Fruit fly (Drosophila melanogaster) whole organism, embryonic: ENCODE results near the gene CG31019.

Experiments used
- BEAF-32 ChIP-seq: fragments of 200-800 bp; sonication (Bioruptor generic); optimal IDR thresholded peaks from 3 replicates; lab custom pipeline; 2017; ENCODE audit warnings: missing biosample characterization, missing genetic modification characterization, mild to moderate bottlenecking, moderate library complexity, missing genetic modification reagents
- CG11456 ChIP-seq: fragments of 200-800 bp; sonication (Bioruptor generic); IDR thresholded peaks from 3 replicates; pipeline ENCODE4 v1.3.6; 2022; ENCODE audit warnings: missing biosample characterization, missing genetic modification characterization
- CG11504 ChIP-seq: fragments of 200-800 bp; sonication (Bioruptor generic); optimal IDR thresholded peaks from 3 replicates; lab custom pipeline; 2019; ENCODE audit warnings: missing biosample characterization, mild to moderate bottlenecking, missing genetic modification characterization, moderate library complexity
- CG11695 ChIP-seq: fragments of 200-800 bp; sonication (Bioruptor generic); IDR thresholded peaks from 3 replicates; pipeline ENCODE4 v1.3.6; 2022; ENCODE audit warnings: missing biosample characterization, missing genetic modification characterization
- CG12236 ChIP-seq: fragments of 200-800 bp; sonication (Bioruptor generic); optimal IDR thresholded peaks from 2 replicates; lab custom pipeline; 2016; ENCODE audit warnings: missing biosample characterization, missing genetic modification characterization
- CG15269 ChIP-seq: fragments of 200-800 bp; sonication (Bioruptor generic); optimal IDR thresholded peaks from 2 replicates; lab custom pipeline; 2018; ENCODE audit warnings: missing biosample characterization, mild to moderate bottlenecking, missing genetic modification characterization, moderate library complexity
- CG1792 ChIP-seq: fragments of 200-800 bp; sonication (Bioruptor generic); optimal IDR thresholded peaks from 2 replicates; lab custom pipeline; 2016; ENCODE audit warnings: missing biosample characterization, missing genetic modification characterization
- CG18262 ChIP-seq: fragments of 200-800 bp; optimal IDR thresholded peaks from 3 replicates; lab custom pipeline; 2019; ENCODE audit warnings: missing biosample characterization, mild to moderate bottlenecking, missing genetic modification characterization, moderate library complexity
- CG18619 ChIP-seq: fragments of 200-800 bp; sonication (Bioruptor generic); optimal IDR thresholded peaks from 3 replicates; lab custom pipeline; 2017; ENCODE audit warnings: missing biosample characterization, mild to moderate bottlenecking, missing genetic modification characterization
- CG2120 ChIP-seq: fragments of 200-800 bp; sonication (Bioruptor generic); optimal IDR thresholded peaks from 3 replicates; lab custom pipeline; 2016; ENCODE audit warnings: missing biosample characterization, missing genetic modification characterization
- CG2678 ChIP-seq: fragments of 200-800 bp; sonication (Bioruptor generic); optimal IDR thresholded peaks from 3 replicates; lab custom pipeline; 2019; ENCODE audit warnings: missing biosample characterization, mild to moderate bottlenecking, missing genetic modification characterization, moderate library complexity
- CG31441 ChIP-seq: fragments of 200-800 bp; sonication (Bioruptor generic); IDR thresholded peaks from 2 replicates; pipeline ENCODE4 v1.3.6; 2022; ENCODE audit warnings: missing biosample characterization, missing genetic modification characterization
- CG32532 ChIP-seq: fragments of 200-800 bp; sonication (Bioruptor generic); IDR thresholded peaks from 2 replicates; pipeline ENCODE4 v1.3.6; 2022; ENCODE audit warnings: missing biosample characterization, missing genetic modification characterization
- CG3281 ChIP-seq: fragments of 200-800 bp; sonication (Bioruptor generic); optimal IDR thresholded peaks from 3 replicates; lab custom pipeline; 2017; ENCODE audit warnings: missing biosample characterization, mild to moderate bottlenecking, missing genetic modification characterization
- CG34376 ChIP-seq: fragments of 200-800 bp; sonication (Bioruptor generic); optimal IDR thresholded peaks from 2 replicates; lab custom pipeline; 2018; ENCODE audit warnings: missing biosample characterization, mild to moderate bottlenecking, missing genetic modification characterization
- CG6854 ChIP-seq: fragments of 200-800 bp; sonication (Bioruptor generic); optimal IDR thresholded peaks from 3 replicates; lab custom pipeline; 2017; ENCODE audit warnings: missing biosample characterization, mild to moderate bottlenecking, missing genetic modification characterization
- CG9437 ChIP-seq: fragments of 200-800 bp; sonication (Bioruptor generic); optimal IDR thresholded peaks from 2 replicates; lab custom pipeline; 2018; ENCODE audit warnings: missing biosample characterization, mild to moderate bottlenecking, missing genetic modification characterization
- CG9876 ChIP-seq: fragments of 200-800 bp; sonication (Bioruptor generic); optimal IDR thresholded peaks from 2 replicates; lab custom pipeline; 2016; ENCODE audit warnings: missing biosample characterization, missing genetic modification characterization
- Chrac-16 ChIP-seq: fragments of 200-800 bp; sonication (Bioruptor generic); optimal IDR thresholded peaks from 3 replicates; lab custom pipeline; 2016; ENCODE audit warnings: missing biosample characterization, missing genetic modification characterization
- D19B ChIP-seq: fragments of 200-800 bp; sonication (Bioruptor generic); optimal IDR thresholded peaks from 2 replicates; lab custom pipeline; 2017; ENCODE audit warnings: missing biosample characterization, mild to moderate bottlenecking, missing genetic modification characterization
- Dll ChIP-seq: fragments of 200-800 bp; sonication (Bioruptor generic); IDR thresholded peaks from 4 replicates; pipeline ENCODE4 v1.3.6; 2022; ENCODE audit warnings: missing biosample characterization, missing genetic modification characterization; ENCODE audit not compliant: partially characterized antibody
- Drgx ChIP-seq: fragments of 200-800 bp; sonication (Bioruptor generic); IDR thresholded peaks from 2 replicates; pipeline ENCODE4 v1.3.6; 2022; ENCODE audit warnings: missing biosample characterization, missing genetic modification characterization
- Eip74EF ChIP-seq, 2 experiments: fragments of 200-800 bp in 1 of 2; fragments of >200 bp in 1 of 2; sonication (Bioruptor generic) in 1 of 2; optimal IDR thresholded peaks; 2 replicates each; lab custom pipeline; 2017 to 2019; ENCODE audit warnings: missing biosample characterization in 2 of 2, missing genetic modification characterization in 2 of 2, mild to moderate bottlenecking in 1 of 2, moderate library complexity in 1 of 2
- HLH3B ChIP-seq: fragments of 200-800 bp; sonication (Bioruptor generic); IDR thresholded peaks from 2 replicates; pipeline ENCODE4 v1.3.6; 2022; ENCODE audit warnings: missing biosample characterization, missing genetic modification characterization
- HLH54F ChIP-seq: fragments of 200-800 bp; sonication (Bioruptor generic); optimal IDR thresholded peaks from 3 replicates; lab custom pipeline; 2016; ENCODE audit warnings: missing biosample characterization, missing genetic modification characterization
- Meics ChIP-seq: fragments of 200-800 bp; sonication (Bioruptor generic); optimal IDR thresholded peaks from 2 replicates; lab custom pipeline; 2017; ENCODE audit warnings: missing biosample characterization, mild to moderate bottlenecking, missing genetic modification characterization
- Rfx ChIP-seq: fragments of 200-800 bp; sonication (Bioruptor generic); IDR thresholded peaks from 2 replicates; pipeline ENCODE4 v1.3.6; 2022; ENCODE audit warnings: missing biosample characterization, missing genetic modification characterization
- Sox102F ChIP-seq: fragments of 200-800 bp; sonication (Bioruptor generic); optimal IDR thresholded peaks from 2 replicates; lab custom pipeline; 2018; ENCODE audit warnings: missing biosample characterization, mild to moderate bottlenecking, missing genetic modification characterization, moderate library complexity
- al ChIP-seq: fragments of 200-800 bp; sonication (Bioruptor generic); IDR thresholded peaks from 2 replicates; pipeline ENCODE4 v1.3.6; 2022; ENCODE audit warnings: missing biosample characterization, missing genetic modification characterization
- cad ChIP-seq: fragments of >200 bp; optimal IDR thresholded peaks from 2 replicates; lab custom pipeline; 2017; ENCODE audit warnings: missing biosample characterization, missing genetic modification characterization
- crc ChIP-seq: fragments of 200-800 bp; sonication (Bioruptor generic); optimal IDR thresholded peaks from 2 replicates; lab custom pipeline; 2016; ENCODE audit warnings: missing biosample characterization, missing genetic modification characterization
- gem ChIP-seq: fragments of 200-800 bp; sonication (Bioruptor generic); optimal IDR thresholded peaks from 2 replicates; lab custom pipeline; 2019; ENCODE audit warnings: missing biosample characterization, mild to moderate bottlenecking, missing genetic modification characterization, moderate library complexity
- grau ChIP-seq: fragments of 200-800 bp; optimal IDR thresholded peaks from 3 replicates; lab custom pipeline; 2019; ENCODE audit warnings: missing biosample characterization, mild to moderate bottlenecking, missing genetic modification characterization, moderate library complexity
- gt ChIP-seq: fragments of 200-800 bp; sonication (Bioruptor generic); IDR thresholded peaks from 2 replicates; pipeline ENCODE4 v1.3.6; 2022; ENCODE audit warnings: missing biosample characterization, missing genetic modification characterization
- jigr1 ChIP-seq: fragments of 200-800 bp; sonication (Bioruptor generic); IDR thresholded peaks from 3 replicates; pipeline ENCODE4 v1.3.6; 2022; ENCODE audit warnings: missing biosample characterization, missing genetic modification characterization
- lab ChIP-seq: fragments of 200-800 bp; sonication (Bioruptor generic); optimal IDR thresholded peaks from 3 replicates; lab custom pipeline; 2017; ENCODE audit warnings: missing biosample characterization, missing genetic modification characterization, mild to moderate bottlenecking, moderate library complexity, missing genetic modification reagents
- lilli ChIP-seq: fragments of 200-800 bp; sonication (Bioruptor generic); optimal IDR thresholded peaks from 3 replicates; lab custom pipeline; 2016; ENCODE audit warnings: missing biosample characterization, missing genetic modification characterization
- mld ChIP-seq: fragments of 200-800 bp; sonication (Bioruptor generic); IDR thresholded peaks from 3 replicates; pipeline ENCODE4 v1.3.6; 2022; ENCODE audit warnings: missing biosample characterization, missing genetic modification characterization; ENCODE audit not compliant: partially characterized antibody
- pan ChIP-seq, 4 experiments: fragments of >200 bp in 3 of 4; fragments of 200-800 bp in 1 of 4; sonication (Bioruptor generic) in 1 of 4; optimal IDR thresholded peaks in 3 of 4; IDR thresholded peaks in 1 of 4; 2 replicates each; pipeline versions ENCODE4 v1.3.6 to Lab custom; 2017 to 2022; ENCODE audit warnings: missing biosample characterization in 2 of 4, missing genetic modification characterization in 2 of 4, mixed read lengths in 1 of 4
- row ChIP-seq: fragments of 200-800 bp; sonication (Bioruptor generic); IDR thresholded peaks from 3 replicates; pipeline ENCODE4 v1.3.6; 2022; ENCODE audit warnings: missing biosample characterization, missing genetic modification characterization
- sd ChIP-seq: fragments of 200-800 bp; sonication (Bioruptor generic); optimal IDR thresholded peaks from 3 replicates; lab custom pipeline; 2018; ENCODE audit warnings: missing biosample characterization, mild to moderate bottlenecking, missing genetic modification characterization, moderate library complexity
- seq ChIP-seq: fragments of 200-800 bp; sonication (Bioruptor generic); IDR thresholded peaks from 2 replicates; pipeline ENCODE4 v1.3.6; 2022; ENCODE audit warnings: missing biosample characterization, missing genetic modification characterization
- shn ChIP-seq: fragments of 200-800 bp; sonication (Bioruptor generic); optimal IDR thresholded peaks from 3 replicates; lab custom pipeline; 2016; ENCODE audit warnings: missing biosample characterization, missing genetic modification characterization
- so ChIP-seq: fragments of 200-800 bp; sonication (Bioruptor generic); IDR thresholded peaks from 3 replicates; pipeline ENCODE4 v1.3.6; 2022; ENCODE audit warnings: missing biosample characterization, missing genetic modification characterization
- twi ChIP-seq: fragments of 200-800 bp; optimal IDR thresholded peaks from 2 replicates; lab custom pipeline; 2019; ENCODE audit warnings: missing biosample characterization, mild to moderate bottlenecking, missing genetic modification characterization, moderate library complexity

Gene CG31019

dm6 chr3R:30563260-30564080, 33.3 kb upstream of the CG31019 start (continued):
- TF ChIP-seq CG12236 (GFP tag; lab: Kevin White, UChicago) (no peak), HLH54F (GFP tag; lab: Kevin White, UChicago) (no peak), CG31441 (GFP tag; lab: Robert Waterston, UW) (no peak), sd (tag; lab: Kevin White, UChicago) (no peak), CG9876 (no peak), Eip74EF (GFP tag; optimal IDR thresholded peaks at IDR 0.05; lab: Kevin White, UChicago) (peak in 1 of 2 experiments; percentile 31), CG18262 (tag; lab: Kevin White, UChicago) (no peak), CG34376 (peak; percentile 35), CG1792 (no peak)

dm6 chr3R:30564479-30564878, 32.3 kb upstream of the CG31019 start:
- no peak for TF ChIP-seq Chrac-16
- TF ChIP-seq CG11504 (tag; lab: Kevin White, UChicago), result peak; percentile 7
- TF ChIP-seq crc (GFP tag; lab: Kevin White, UChicago), result no peak
- TF ChIP-seq BEAF-32 (GFP tag; lab: Kevin White, UChicago), result no peak
- TF ChIP-seq lilli (GFP tag; lab: Kevin White, UChicago), result peak; percentile 17
- TF ChIP-seq mld, result no peak
- no peak for TF ChIP-seq Dll
- no peak for TF ChIP-seq CG9437
- peak; percentile 29; the same call in 1 of the 2 replicates for TF ChIP-seq Drgx (GFP tag; lab: Robert Waterston, UW)
- TF ChIP-seq Meics (GFP tag; lab: Kevin White, UChicago), result peak; percentile 35
- no peak for TF ChIP-seq so (GFP tag; lab: Robert Waterston, UW)
- TF ChIP-seq lab (GFP tag; lab: Kevin White, UChicago), result peak; percentile 23
- no peak for TF ChIP-seq D19B (GFP tag; lab: Kevin White, UChicago)
- peak; percentile 41 for TF ChIP-seq CG2120
- peak; percentile 36; the same call in 1 of the 3 replicates for TF ChIP-seq row (GFP tag; lab: Robert Waterston, UW)
- peak; percentile 22 for TF ChIP-seq gem (tag; lab: Kevin White, UChicago)
- TF ChIP-seq Rfx (GFP tag; lab: Robert Waterston, UW), result peak; percentile 36; the same call in 1 of the 2 replicates
- TF ChIP-seq pan (optimal IDR thresholded peaks at IDR 0.05; lab: Kevin White, UChicago), result no peak
- TF ChIP-seq pan (GFP tag; optimal IDR thresholded peaks at IDR 0.05 in 1 of 2, IDR thresholded peaks at IDR 0.05 in 1 of 2), result peak in 1 of 2 experiments; percentile 14
- peak; percentile 11 for TF ChIP-seq grau (tag; lab: Kevin White, UChicago)
- no peak for TF ChIP-seq HLH3B (GFP tag; lab: Robert Waterston, UW)
- peak; percentile 31; the same call in 1 of the 2 replicates for TF ChIP-seq CG32532 (GFP tag; lab: Robert Waterston, UW)
- TF ChIP-seq CG3281 (GFP tag; lab: Kevin White, UChicago), result peak; percentile 3
- TF ChIP-seq jigr1 (GFP tag; lab: Robert Waterston, UW), result no peak
- peak; percentile 24 for TF ChIP-seq CG15269
- no peak for TF ChIP-seq shn (GFP tag; lab: Kevin White, UChicago)
- peak; percentile 37 for TF ChIP-seq CG2678
- 0 out of 2 replicates have a peak, but pooled peaks have one; percentile 9 for TF ChIP-seq seq (GFP tag; lab: Robert Waterston, UW)
- TF ChIP-seq CG11695, result peak; percentile 76
- no peak for TF ChIP-seq CG11456
- TF ChIP-seq twi (tag; lab: Kevin White, UChicago), result no peak
- no peak for TF ChIP-seq al
- no peak for TF ChIP-seq gt (GFP tag; lab: Robert Waterston, UW)
- TF ChIP-seq CG6854 (GFP tag; lab: Kevin White, UChicago), result no peak
- no peak for TF ChIP-seq CG18619 (GFP tag; lab: Kevin White, UChicago)
- no peak for TF ChIP-seq Sox102F (GFP tag; lab: Kevin White, UChicago)
- no peak for TF ChIP-seq cad
- TF ChIP-seq, all 482 proteins: peak for 17
